Fruit fly (Drosophila melanogaster) whole organism: ENCODE results near the gene CG43088.

Experiments used
- CG8478 ChIP-seq: fragments of >200 bp; optimal IDR thresholded peaks from 2 replicates; lab custom pipeline; 2018; ENCODE audit warnings: inconsistent platforms
- Dll ChIP-seq: fragments of >200 bp; optimal IDR thresholded peaks from 2 replicates; lab custom pipeline; 2017
- EcR ChIP-seq, 2 experiments: fragments of >200 bp; optimal IDR thresholded peaks; 2 replicates each; lab custom pipeline; 2017; ENCODE audit warnings: missing biosample characterization in 2 of 2, missing genetic modification characterization in 2 of 2, missing genetic modification reagents in 2 of 2
- pan ChIP-seq: fragments of >200 bp; optimal IDR thresholded peaks from 2 replicates; lab custom pipeline; 2017
- psq ChIP-seq: fragments of >200 bp; optimal IDR thresholded peaks from 2 replicates; lab custom pipeline; 2017
- usp ChIP-seq: fragments of >200 bp; optimal IDR thresholded peaks from 2 replicates; lab custom pipeline; 2017; ENCODE audit warnings: missing biosample characterization, missing genetic modification characterization, mixed read lengths

Gene CG43088

DNA sequence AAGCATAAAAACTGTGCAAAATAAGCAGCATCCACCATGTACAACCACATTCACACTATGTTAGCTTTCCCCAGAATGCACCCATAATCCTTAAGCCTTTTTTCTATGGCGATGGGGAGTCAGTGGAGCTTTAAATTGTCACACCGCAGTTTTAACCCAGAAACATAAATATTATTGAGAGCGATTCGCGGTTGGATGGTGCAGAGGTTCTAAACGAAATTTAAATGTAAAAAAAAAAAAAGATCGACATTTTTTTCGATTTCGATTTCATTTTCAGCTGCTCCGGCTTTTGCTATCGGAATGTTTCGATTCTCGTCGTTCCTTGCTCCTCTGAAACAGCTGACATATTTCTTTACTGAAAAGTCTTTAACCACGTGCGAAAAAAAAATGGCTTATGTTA, at the start of gene CG43088:
TSS of gene CG43088 (plus strand) at position 301 of the 400 bp plus-strand sequence.
- TF ChIP-seq usp (GFP tag; lab: Kevin White, UChicago) (no peak), CG8478 (lab: Kevin White, UChicago) (no peak), psq (lab: Kevin White, UChicago) (no peak), EcR (GFP tag; optimal IDR thresholded peaks at IDR 0.05; lab: Kevin White, UChicago) (no peak)

DNA sequence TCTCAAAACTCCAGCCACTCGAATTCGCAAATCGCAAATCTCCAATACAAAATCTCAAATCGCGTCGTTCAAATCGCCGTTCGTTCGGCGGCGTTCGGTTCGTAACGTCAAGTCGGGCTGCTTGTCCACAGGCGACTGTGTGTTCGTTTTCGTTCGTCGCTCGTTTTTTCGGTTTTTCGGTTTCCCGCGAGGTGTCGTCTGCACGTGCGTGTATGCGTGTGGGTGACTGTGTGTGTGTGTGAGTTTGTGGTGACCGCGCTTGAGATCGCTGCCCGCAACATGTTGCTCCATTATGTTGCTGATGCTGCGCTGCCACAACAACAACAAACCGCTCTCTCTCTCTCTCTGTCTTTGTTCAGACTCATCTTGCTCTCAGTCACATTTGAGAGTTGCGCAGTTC, 48.5 kb upstream of the CG43088 start, which contains the start of gene NetA:
TSS of gene NetA (minus strand) at position 238 of the 400 bp plus-strand sequence.
- TF ChIP-seq usp (GFP tag; lab: Kevin White, UChicago): no peak
- no peak for TF ChIP-seq psq (lab: Kevin White, UChicago)
- peak; percentile 66 for TF ChIP-seq Dll (lab: Kevin White, UChicago)

dm6 chrX:14669233-14669632, 32.9 kb upstream of the CG43088 start:
- TF ChIP-seq Dll (lab: Kevin White, UChicago): no peak
- no peak for TF ChIP-seq EcR (GFP tag; optimal IDR thresholded peaks at IDR 0.05; lab: Kevin White, UChicago)
- no peak for TF ChIP-seq psq (lab: Kevin White, UChicago)

DNA sequence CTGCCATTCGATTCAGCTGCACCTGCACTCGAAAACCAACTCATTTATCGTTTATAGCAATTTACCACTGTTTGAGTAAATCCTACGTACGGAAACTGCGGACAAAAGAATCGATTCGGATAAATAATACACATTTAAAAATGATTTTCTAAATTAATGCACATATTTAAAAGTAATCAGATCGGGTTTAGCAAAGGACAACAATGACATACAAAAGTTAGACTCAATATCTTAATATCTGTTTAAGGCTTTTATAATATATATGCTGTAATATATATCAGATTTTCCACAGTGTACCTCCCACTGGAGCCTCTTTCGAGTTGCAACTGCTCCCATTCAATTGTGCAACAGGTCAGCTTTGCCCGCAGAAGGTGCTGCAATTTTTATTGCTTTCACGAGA, 24.0 kb upstream of the CG43088 start:
- TF ChIP-seq Dll (lab: Kevin White, UChicago) (no peak), pan (lab: Kevin White, UChicago) (no peak), usp (GFP tag; lab: Kevin White, UChicago) (no peak), CG8478 (lab: Kevin White, UChicago) (no peak), psq (lab: Kevin White, UChicago) (no peak), EcR (GFP tag; optimal IDR thresholded peaks at IDR 0.05; lab: Kevin White, UChicago) (no peak)

dm6 chrX:14679189-14679588, 23.0 kb upstream of the CG43088 start, which contains the start of gene CG5321:
Gene CG5321, plus strand, starts transcription at chrX:14679568.
- TF ChIP-seq CG8478 (lab: Kevin White, UChicago): no peak
- no peak for TF ChIP-seq psq (lab: Kevin White, UChicago)
- no peak for TF ChIP-seq pan (lab: Kevin White, UChicago)
- no peak for TF ChIP-seq EcR (GFP tag; optimal IDR thresholded peaks at IDR 0.05; lab: Kevin White, UChicago)
- TF ChIP-seq usp (GFP tag; lab: Kevin White, UChicago): no peak
- no peak for TF ChIP-seq Dll (lab: Kevin White, UChicago)

DNA sequence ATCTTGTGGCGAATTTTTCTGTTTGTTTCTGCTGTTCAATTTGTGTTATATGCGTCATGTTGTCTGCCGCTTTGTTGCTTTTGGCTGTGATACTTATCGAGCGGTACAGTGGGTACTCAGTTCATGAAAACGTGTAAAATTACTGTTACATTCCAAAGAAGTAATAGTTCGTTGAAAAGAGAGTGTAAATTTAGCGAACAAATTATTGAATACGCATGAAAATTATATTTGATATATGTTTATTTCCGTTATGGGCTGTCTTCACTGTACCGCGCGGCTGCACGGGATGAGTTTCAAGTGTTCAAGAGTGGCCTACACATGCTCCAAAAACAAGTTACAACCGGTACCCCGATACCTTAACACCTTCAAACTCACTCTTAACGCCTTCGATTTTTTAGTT, 13.1 kb upstream of the CG43088 start:
- no peak for TF ChIP-seq Dll (lab: Kevin White, UChicago)
- no peak for TF ChIP-seq usp (GFP tag; lab: Kevin White, UChicago)
- TF ChIP-seq EcR (GFP tag; optimal IDR thresholded peaks at IDR 0.05; lab: Kevin White, UChicago): no peak
- TF ChIP-seq pan (lab: Kevin White, UChicago): no peak
- no peak for TF ChIP-seq CG8478 (lab: Kevin White, UChicago)
- no peak for TF ChIP-seq psq (lab: Kevin White, UChicago)

- TF ChIP-seq psq (lab: Kevin White, UChicago): no peak
- no peak for TF ChIP-seq EcR (GFP tag; optimal IDR thresholded peaks at IDR 0.05; lab: Kevin White, UChicago)
Measured at dm6 chrX:14712475-14712874, 10.3 kb downstream of the CG43088 start.

dm6 chrX:14715180-14715579, 13.0 kb downstream of the CG43088 start:
- TF ChIP-seq psq (lab: Kevin White, UChicago) (no peak), CG8478 (lab: Kevin White, UChicago) (no peak), usp (GFP tag; lab: Kevin White, UChicago) (no peak), Dll (lab: Kevin White, UChicago) (no peak), pan (lab: Kevin White, UChicago) (no peak), EcR (GFP tag; optimal IDR thresholded peaks at IDR 0.05; lab: Kevin White, UChicago) (no peak)

dm6 chrX:14717245-14717644, 15.1 kb downstream of the CG43088 start:
- no peak for TF ChIP-seq Dll (lab: Kevin White, UChicago)

DNA sequence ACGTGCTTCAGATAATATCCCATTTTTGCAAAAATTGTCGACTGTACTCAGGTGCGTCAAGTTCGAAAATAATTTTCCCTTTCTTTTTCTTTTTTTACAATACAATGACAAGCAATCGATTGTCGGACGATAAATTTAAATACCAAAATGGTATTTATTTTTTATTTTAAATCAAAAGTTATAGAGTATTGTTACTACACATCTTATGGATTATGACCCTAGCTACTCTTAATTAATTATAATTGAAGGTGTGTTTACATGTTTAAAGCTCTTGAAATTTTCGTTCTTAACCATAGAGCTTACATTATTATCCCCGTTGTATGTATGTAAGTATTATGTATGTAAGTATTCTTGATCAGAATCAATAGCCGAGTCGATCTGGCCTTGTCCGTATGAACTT, 16.7 kb downstream of the CG43088 start, which contains the start of gene hog:
TSS of gene hog (minus strand) at position 101 of the 400 bp plus-strand sequence.
- no peak for TF ChIP-seq pan (lab: Kevin White, UChicago)
- TF ChIP-seq CG8478 (lab: Kevin White, UChicago): no peak
- TF ChIP-seq EcR (GFP tag; optimal IDR thresholded peaks at IDR 0.05; lab: Kevin White, UChicago): no peak
- no peak for TF ChIP-seq Dll (lab: Kevin White, UChicago)
- no peak for TF ChIP-seq usp (GFP tag; lab: Kevin White, UChicago)
- no peak for TF ChIP-seq psq (lab: Kevin White, UChicago)

dm6 chrX:14725084-14725483, 22.9 kb downstream of the CG43088 start:
- no peak for TF ChIP-seq psq (lab: Kevin White, UChicago)
- TF ChIP-seq usp (GFP tag; lab: Kevin White, UChicago): no peak
- no peak for TF ChIP-seq Dll (lab: Kevin White, UChicago)

DNA sequence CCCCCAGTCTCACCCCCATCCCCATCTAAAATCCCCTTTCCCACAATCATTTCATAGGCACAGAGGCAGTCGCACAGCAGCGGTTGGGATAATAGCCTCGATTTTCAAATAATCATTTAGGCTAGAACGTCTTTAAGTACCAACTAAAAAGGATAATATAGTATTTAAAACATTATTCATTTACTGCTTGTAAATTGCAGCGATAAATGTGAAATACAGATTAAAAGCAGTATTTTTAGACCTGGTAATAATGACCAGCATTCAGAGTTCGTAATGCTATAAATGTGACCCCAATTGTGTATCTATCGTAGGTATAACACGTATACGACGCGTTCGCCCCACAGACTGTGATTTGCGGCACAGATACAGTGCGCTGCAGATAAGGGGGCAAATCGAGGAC, 25.4 kb downstream of the CG43088 start:
- TF ChIP-seq pan (lab: Kevin White, UChicago) (no peak), usp (GFP tag; lab: Kevin White, UChicago) (no peak), Dll (lab: Kevin White, UChicago) (no peak), EcR (GFP tag; optimal IDR thresholded peaks at IDR 0.05; lab: Kevin White, UChicago) (no peak), CG8478 (lab: Kevin White, UChicago) (no peak), psq (lab: Kevin White, UChicago) (no peak)

- TF ChIP-seq psq (lab: Kevin White, UChicago) (no peak), CG8478 (lab: Kevin White, UChicago) (no peak), Dll (lab: Kevin White, UChicago) (no peak), EcR (GFP tag; optimal IDR thresholded peaks at IDR 0.05; lab: Kevin White, UChicago) (no peak), pan (lab: Kevin White, UChicago) (no peak), usp (GFP tag; lab: Kevin White, UChicago) (no peak)
Measured at dm6 chrX:14738420-14738819, 36.3 kb downstream of the CG43088 start.
